Worm (Caenorhabditis elegans) whole organism, early embryonic: ENCODE measurements around the gene wht-6.

Experiments used
- B0310.2 ChIP-seq: sonication (generic microtip); optimal IDR thresholded peaks from 2 replicates; lab custom pipeline; 2016; ENCODE audit warnings: mild to moderate bottlenecking, missing genetic modification characterization, missing compliant biosample characterization
- F13C5.2 ChIP-seq: sonication (generic microtip); optimal IDR thresholded peaks from 2 replicates; lab custom pipeline; 2017; ENCODE audit warnings: mild to moderate bottlenecking, missing genetic modification characterization, inconsistent platforms, missing compliant biosample characterization
- aly-1 ChIP-seq: sonication (generic microtip); optimal IDR thresholded peaks from 2 replicates; lab custom pipeline; 2016; ENCODE audit warnings: missing genetic modification characterization, missing compliant biosample characterization
- ama-1 ChIP-seq: fragments of 150-350 bp; optimal IDR thresholded peaks from 2 replicates; lab custom pipeline; 2014
- ceh-13 ChIP-seq: fragments of 200-800 bp; sonication (Bioruptor generic); optimal IDR thresholded peaks from 2 replicates; lab custom pipeline; 2018; ENCODE audit warnings: mild to moderate bottlenecking, missing genetic modification characterization, missing compliant biosample characterization
- ceh-36 ChIP-seq: sonication (generic microtip); optimal IDR thresholded peaks from 2 replicates; lab custom pipeline; 2016; ENCODE audit warnings: missing genetic modification characterization, inconsistent platforms, missing compliant biosample characterization
- ets-7 ChIP-seq: sonication (generic microtip); optimal IDR thresholded peaks from 2 replicates; lab custom pipeline; 2016; ENCODE audit warnings: missing genotype, missing genetic modification characterization, missing compliant biosample characterization
- flt-1 ChIP-seq: fragments of 200-800 bp; sonication (Bioruptor generic); IDR thresholded peaks from 2 replicates; pipeline ENCODE4 v1.3.6; 2022; ENCODE audit warnings: missing genetic modification characterization, missing compliant biosample characterization
- hmg-4 ChIP-seq: fragments of 200-800 bp; sonication (Bioruptor generic); optimal IDR thresholded peaks from 2 replicates; lab custom pipeline; 2018; ENCODE audit warnings: mild to moderate bottlenecking, missing genetic modification characterization, missing compliant biosample characterization
- hnd-1 ChIP-seq: sonication (generic microtip); optimal IDR thresholded peaks from 2 replicates; lab custom pipeline; 2016; ENCODE audit warnings: missing genetic modification characterization, missing compliant biosample characterization
- pes-1 ChIP-seq: fragments of 200-800 bp; sonication (Bioruptor generic); IDR thresholded peaks from 2 replicates; pipeline ENCODE4 v1.3.6; 2022; ENCODE audit warnings: missing genetic modification reagents, missing genetic modification characterization, missing compliant biosample characterization
- sea-1 ChIP-seq: fragments of 200-800 bp; sonication (Bioruptor generic); conservative IDR thresholded peaks from 2 replicates; pipeline ENCODE4 v1.3.6; 2022; ENCODE audit warnings: missing genetic modification characterization, missing compliant biosample characterization
- tbx-11 ChIP-seq: fragments of 200-800 bp; sonication (Bioruptor generic); IDR thresholded peaks from 2 replicates; pipeline ENCODE4 v1.3.6; 2022; ENCODE audit warnings: missing genetic modification characterization, missing compliant biosample characterization
- tbx-37 ChIP-seq: fragments of 200-800 bp; sonication (Bioruptor generic); conservative IDR thresholded peaks from 2 replicates; pipeline ENCODE4 v1.3.6; 2022; ENCODE audit warnings: missing genetic modification reagents, missing genetic modification characterization, missing compliant biosample characterization

- TF ChIP-seq tbx-37 (GFP tag; lab: Robert Waterston, UW) (no peak), flt-1 (no peak), F13C5.2 (tag; lab: Kevin White, UChicago) (no peak), ama-1 (lab: Kevin White, UChicago) (no peak), tbx-11 (no peak), ceh-13 (GFP tag; lab: Kevin White, UChicago) (no peak), hmg-4 (GFP tag; lab: Kevin White, UChicago) (no peak), aly-1 (tag; lab: Kevin White, UChicago) (no peak), pes-1 (no peak), ceh-36 (tag; lab: Kevin White, UChicago) (no peak), B0310.2 (tag; lab: Kevin White, UChicago) (no peak), sea-1 (no peak), hnd-1 (tag; lab: Kevin White, UChicago) (no peak), ets-7 (tag; lab: Kevin White, UChicago) (no peak)
These were observed 21.3 kb downstream of the wht-6 start, which contains the start of gene srb-11 for ce11 chrIII:6492807-6493206.
